Fruit fly (Drosophila melanogaster): ENCODE measurements around the gene Prp6.

The Prp6 gene

DNA sequence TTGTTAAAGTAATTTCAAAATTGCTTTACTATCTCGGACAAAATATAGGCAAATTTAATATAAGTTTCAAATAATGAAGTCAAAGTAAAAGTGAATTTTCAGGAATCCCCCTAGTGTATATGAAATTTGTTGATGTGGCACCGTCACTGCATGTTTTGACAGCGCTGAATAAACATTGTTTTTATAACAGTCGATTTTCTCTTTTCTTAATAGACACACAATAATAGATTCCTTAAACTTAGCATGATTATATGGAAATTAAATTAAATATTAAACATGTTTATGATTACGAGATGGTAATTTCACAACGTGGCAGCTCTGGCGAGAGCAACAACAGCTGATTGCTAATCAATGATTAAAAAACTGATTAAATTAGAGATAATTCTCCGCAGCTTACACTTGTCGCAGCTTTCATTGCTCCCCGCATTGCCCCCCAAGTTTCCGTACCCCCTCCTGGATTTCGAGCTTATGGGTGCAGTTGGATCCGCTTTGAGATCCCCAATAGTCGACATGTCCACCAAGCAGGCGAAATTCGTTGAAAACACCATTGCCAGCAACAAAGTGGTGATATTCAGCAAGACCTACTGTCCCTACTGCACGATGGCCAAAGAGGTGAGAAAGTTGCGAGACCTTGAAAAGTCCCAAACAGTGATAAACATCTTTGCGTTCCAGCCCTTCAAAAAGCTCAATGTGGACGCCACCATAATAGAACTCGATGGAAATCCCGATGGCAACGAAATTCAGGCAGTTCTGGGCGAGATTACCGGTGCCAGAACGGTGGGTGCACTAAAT lies 35.9 kb upstream of the Prp6 start, which contains the start of gene Grx1 (continued):
- TF ChIP-seq CG31224 (GFP tag; IDR thresholded peaks at IDR 0.05), result no peak
- TF ChIP-seq Atf-2 (GFP tag; optimal IDR thresholded peaks at IDR 0.05), result peak; percentile 36
- no peak for TF ChIP-seq bigmax (GFP tag; optimal IDR thresholded peaks at IDR 0.05)
- TF ChIP-seq danr (GFP tag; IDR thresholded peaks at IDR 0.05), result no peak
- peak; percentile 52; the same call in 1 of the 2 replicates for TF ChIP-seq ssp (GFP tag; IDR thresholded peaks at IDR 0.05)
- no peak for TF ChIP-seq MTF-1 (GFP tag; optimal IDR thresholded peaks at IDR 0.05; ENCODE audit: borderline replicate concordance)
- TF ChIP-seq sug (tag; optimal IDR thresholded peaks at IDR 0.05), result peak; percentile 55
- TF ChIP-seq twi (tag; optimal IDR thresholded peaks at IDR 0.05), result peak; percentile 49
- TF ChIP-seq HLH3B (GFP tag; IDR thresholded peaks at IDR 0.05), result peak; percentile 19; the same call in 1 of the 2 replicates
- TF ChIP-seq CG16813 (GFP tag; IDR thresholded peaks at IDR 0.05; ENCODE audit: partially characterized antibody), result no peak
- TF ChIP-seq Ptx1 (GFP tag; IDR thresholded peaks at IDR 0.05), result peak; percentile 52
- no peak for TF ChIP-seq abd-A (tag; optimal IDR thresholded peaks at IDR 0.05)
- TF ChIP-seq Spps (tag; optimal IDR thresholded peaks at IDR 0.05), result peak; percentile 20
- TF ChIP-seq fd102C (GFP tag; optimal IDR thresholded peaks at IDR 0.05), result no peak
- TF ChIP-seq tup (GFP tag; optimal IDR thresholded peaks at IDR 0.05), result no peak
- TF ChIP-seq ci (GFP tag; IDR thresholded peaks at IDR 0.05), result 0 out of 3 replicates have a peak, but pooled peaks have one; percentile 38
- TF ChIP-seq Asciz (GFP tag; optimal IDR thresholded peaks at IDR 0.05), result peak; percentile 50
- peak; percentile 66 for TF ChIP-seq CG10543 (GFP tag; optimal IDR thresholded peaks at IDR 0.05)
- peak; percentile 41 for TF ChIP-seq CG10209 (GFP tag; optimal IDR thresholded peaks at IDR 0.05)
- TF ChIP-seq CG7556 (GFP tag; optimal IDR thresholded peaks at IDR 0.05), result peak; percentile 52
- TF ChIP-seq CG32767 (GFP tag; IDR thresholded peaks at IDR 0.05), result no peak
- TF ChIP-seq ATbp (GFP tag; optimal IDR thresholded peaks at IDR 0.05), result peak; percentile 8
- TF ChIP-seq mld (GFP tag; IDR thresholded peaks at IDR 0.05; ENCODE audit: partially characterized antibody), result no peak
- TF ChIP-seq gt (GFP tag; IDR thresholded peaks at IDR 0.05), result no peak
- peak; percentile 49 for TF ChIP-seq Hr3 (GFP tag; optimal IDR thresholded peaks at IDR 0.05)
- TF ChIP-seq trem (tag; optimal IDR thresholded peaks at IDR 0.05), result peak; percentile 59
- TF ChIP-seq Bdp1 (GFP tag; optimal IDR thresholded peaks at IDR 0.05), result peak; percentile 8
- TF ChIP-seq Blimp-1 (GFP tag; optimal IDR thresholded peaks at IDR 0.05), result peak; percentile 79
- TF ChIP-seq her (GFP tag; optimal IDR thresholded peaks at IDR 0.05), result no peak
- TF ChIP-seq Camta (GFP tag; optimal IDR thresholded peaks at IDR 0.05), result peak; percentile 21
- TF ChIP-seq dpn (GFP tag; optimal IDR thresholded peaks at IDR 0.05), result peak; percentile 49 to 59
- no peak for TF ChIP-seq CG6791 (GFP tag; IDR thresholded peaks at IDR 0.05; ENCODE audit: partially characterized antibody)
- no peak for TF ChIP-seq ranshi (GFP tag; IDR thresholded peaks at IDR 0.05)
- TF ChIP-seq Rx (GFP tag; IDR thresholded peaks at IDR 0.05), result no peak
- TF ChIP-seq Sin3A (optimal IDR thresholded peaks at IDR 0.05), result no peak
- peak; percentile 40 for TF ChIP-seq B-H2 (GFP tag; optimal IDR thresholded peaks at IDR 0.05)
- TF ChIP-seq hth (optimal IDR thresholded peaks at IDR 0.05), result no peak
- peak; percentile 0 for TF ChIP-seq oc (tag; optimal IDR thresholded peaks at IDR 0.05)
- no peak for TF ChIP-seq eve (GFP tag; optimal IDR thresholded peaks at IDR 0.05)
- TF ChIP-seq CG18011 (GFP tag; optimal IDR thresholded peaks at IDR 0.05), result peak; percentile 39
- TF ChIP-seq HHEX (GFP tag; optimal IDR thresholded peaks at IDR 0.05), result peak; percentile 36
- no peak for TF ChIP-seq NK7.1 (GFP tag; optimal IDR thresholded peaks at IDR 0.05)
- no peak for TF ChIP-seq CG5245 (GFP tag; optimal IDR thresholded peaks at IDR 0.05)
- peak; percentile 21 for TF ChIP-seq CG3407 (GFP tag; optimal IDR thresholded peaks at IDR 0.05)
- peak; percentile 59 for TF ChIP-seq grau (tag; optimal IDR thresholded peaks at IDR 0.05)
- no peak for TF ChIP-seq Oaz (GFP tag; IDR thresholded peaks at IDR 0.05)
- TF ChIP-seq CG12155 (GFP tag; optimal IDR thresholded peaks at IDR 0.05), result peak; percentile 54
- peak; percentile 35 for TF ChIP-seq CG13894 (tag; optimal IDR thresholded peaks at IDR 0.05)
- peak; percentile 55 for TF ChIP-seq gcm (GFP tag; optimal IDR thresholded peaks at IDR 0.05)

Measured in whole organism, embryonic.